Fruit fly (Drosophila melanogaster) whole organism: ENCODE data around the gene CG13058.

Experiments used
- Dll ChIP-seq: fragments of >200 bp; optimal IDR thresholded peaks from 2 replicates; lab custom pipeline; 2017
- EcR ChIP-seq, 2 experiments: fragments of >200 bp; optimal IDR thresholded peaks; 2 replicates each; lab custom pipeline; 2017; ENCODE audit warnings: missing biosample characterization in 2 of 2, missing genetic modification characterization in 2 of 2, missing genetic modification reagents in 2 of 2
- pan ChIP-seq: fragments of >200 bp; optimal IDR thresholded peaks from 2 replicates; lab custom pipeline; 2017
- psq ChIP-seq: fragments of >200 bp; optimal IDR thresholded peaks from 2 replicates; lab custom pipeline; 2017
- usp ChIP-seq: fragments of >200 bp; optimal IDR thresholded peaks from 2 replicates; lab custom pipeline; 2017; ENCODE audit warnings: missing biosample characterization, missing genetic modification characterization, mixed read lengths

dm6 chr3L:16286258-16286657 is 42.4 kb upstream of the CG13058 start:
- TF ChIP-seq psq (lab: Kevin White, UChicago) = no peak
- no peak for TF ChIP-seq pan
- no peak for TF ChIP-seq usp (GFP tag; lab: Kevin White, UChicago)
- TF ChIP-seq Dll (lab: Kevin White, UChicago) = no peak
- TF ChIP-seq EcR (GFP tag; optimal IDR thresholded peaks at IDR 0.05; lab: Kevin White, UChicago) = no peak
